Worm (Caenorhabditis elegans): ENCODE results near the gene srt-13.

ce11 chrV:4248359-4248758, 1.6 kb downstream of the srt-13 start:
- TF ChIP-seq die-1 (tag; optimal IDR thresholded peaks at IDR 0.05) (no peak), bed-1 (GFP tag; IDR thresholded peaks at IDR 0.05) (no peak), snpc-4 (GFP tag; optimal IDR thresholded peaks at IDR 0.05) (peak; percentile 46), snpc-4 (tag; optimal IDR thresholded peaks at IDR 0.05) (peak in 2 of 4 experiments; percentile 87 to 94), athp-1 (tag; optimal IDR thresholded peaks at IDR 0.05) (no peak), ceh-79 (tag; optimal IDR thresholded peaks at IDR 0.05) (no peak), sea-2 (GFP tag; IDR thresholded peaks at IDR 0.05) (no peak), F23B12.7 (tag; optimal IDR thresholded peaks at IDR 0.05; ENCODE audit: insufficient read depth) (no peak), ama-1 (optimal IDR thresholded peaks at IDR 0.05) (no peak), ama-1 (GFP tag; optimal IDR thresholded peaks at IDR 0.05) (no peak), gei-17 (GFP tag; optimal IDR thresholded peaks at IDR 0.05) (no peak)

Data from whole organism, young adult.